Fruit fly (Drosophila melanogaster) whole organism, wandering third instar larva: ENCODE measurements around the gene nmo.

Experiments
- CG9705 ChIP-seq: fragments of 200-800 bp; sonication (Bioruptor generic); optimal IDR thresholded peaks from 2 replicates; lab custom pipeline; 2018; ENCODE audit warnings: missing biosample characterization, mild to moderate bottlenecking, missing genetic modification characterization
- Dfd ChIP-seq: fragments of >200 bp; optimal IDR thresholded peaks from 2 replicates; lab custom pipeline; 2017; ENCODE audit warnings: missing biosample characterization, missing genetic modification characterization
- GATAd ChIP-seq: sonication (Bioruptor generic); optimal IDR thresholded peaks from 2 replicates; lab custom pipeline; 2016; ENCODE audit warnings: missing biosample characterization, missing genetic modification characterization
- Hr78 ChIP-seq: fragments of >200 bp; optimal IDR thresholded peaks from 2 replicates; lab custom pipeline; 2017; ENCODE audit warnings: missing biosample characterization, missing genetic modification characterization
- Hr83 ChIP-seq: fragments of 200-300 bp; sonication (Bioruptor generic); optimal IDR thresholded peaks from 2 replicates; lab custom pipeline; 2016; ENCODE audit warnings: missing biosample characterization, mild to moderate bottlenecking, missing genetic modification characterization, moderate library complexity; ENCODE audit not compliant: poor library complexity, severe bottlenecking
- Mio ChIP-seq: sonication (Bioruptor generic); optimal IDR thresholded peaks from 2 replicates; lab custom pipeline; 2016; ENCODE audit warnings: missing biosample characterization, missing genetic modification characterization
- OdsH ChIP-seq: fragments of 200-800 bp; sonication (Bioruptor generic); optimal IDR thresholded peaks from 2 replicates; lab custom pipeline; 2016; ENCODE audit warnings: missing biosample characterization, mild to moderate bottlenecking, missing genetic modification characterization
- Rel ChIP-seq, 2 experiments: fragments of 200-800 bp; sonication (Bioruptor generic) in 1 of 2; optimal IDR thresholded peaks; 2 replicates in 1 of 2; 3 replicates in 1 of 2; lab custom pipeline; 2016 to 2019; ENCODE audit warnings: mild to moderate bottlenecking in 2 of 2, missing biosample characterization in 2 of 2, missing genetic modification characterization in 2 of 2, moderate library complexity in 1 of 2
- br ChIP-seq: fragments of 200-800 bp; sonication (Bioruptor generic); optimal IDR thresholded peaks from 2 replicates; lab custom pipeline; 2016; ENCODE audit warnings: missing biosample characterization, missing genetic modification characterization
- ey ChIP-seq: fragments of 200-800 bp; sonication (Bioruptor generic); optimal IDR thresholded peaks from 2 replicates; lab custom pipeline; 2016; ENCODE audit warnings: missing biosample characterization, missing genetic modification characterization
- jim ChIP-seq: fragments of 175-275, 200-325 bp; sonication (Bioruptor generic); optimal IDR thresholded peaks from 2 replicates; lab custom pipeline; 2016; ENCODE audit warnings: missing biosample characterization, mild to moderate bottlenecking, missing genetic modification characterization
- lola ChIP-seq: fragments of >200 bp; optimal IDR thresholded peaks from 2 replicates; lab custom pipeline; 2017; ENCODE audit warnings: missing biosample characterization, missing genetic modification characterization
- psq ChIP-seq: fragments of 200-800 bp; sonication (Bioruptor generic); optimal IDR thresholded peaks from 3 replicates; lab custom pipeline; 2017; ENCODE audit warnings: missing biosample characterization, mild to moderate bottlenecking, missing genetic modification characterization, moderate library complexity
- usp ChIP-seq: fragments of >200 bp; optimal IDR thresholded peaks from 2 replicates; lab custom pipeline; 2017; ENCODE audit warnings: missing biosample characterization, missing genetic modification characterization

DNA sequence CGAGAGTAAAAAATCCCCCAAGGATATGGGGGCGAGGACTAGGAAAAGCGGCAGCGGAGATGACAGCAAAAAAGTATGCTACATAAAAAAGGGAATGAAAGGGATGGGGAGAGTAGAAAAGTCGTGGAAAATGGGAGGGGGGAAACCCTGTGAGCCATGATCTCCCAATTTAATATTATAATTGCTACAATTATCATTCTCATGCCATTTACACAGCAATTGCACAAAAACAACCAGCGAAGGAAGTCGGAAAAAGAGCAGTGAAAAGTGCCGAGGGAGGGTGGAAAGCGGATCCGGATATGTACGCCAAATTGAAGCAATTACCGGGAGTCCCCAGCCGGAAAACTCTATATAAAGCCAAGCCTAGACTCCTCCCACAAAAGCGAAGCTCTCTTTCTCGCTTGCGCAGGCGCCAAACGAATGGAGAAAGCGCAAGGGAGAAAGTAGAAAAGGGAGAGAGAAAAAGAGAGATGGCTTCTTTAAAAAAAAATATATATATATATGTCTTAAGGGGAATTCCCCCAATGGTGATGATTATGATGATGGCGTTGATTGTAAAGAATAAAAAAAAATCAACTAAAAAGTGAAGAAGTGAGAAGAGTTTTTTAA is 10.3 kb upstream of the nmo start:
- TF ChIP-seq lola (no peak), usp (no peak), Dfd (no peak), Hr78 (GFP tag; lab: Kevin White, UChicago) (no peak), OdsH (no peak), CG9705 (GFP tag; lab: Kevin White, UChicago) (no peak), psq (GFP tag; lab: Kevin White, UChicago) (no peak), Rel (GFP tag; optimal IDR thresholded peaks at IDR 0.05; lab: Kevin White, UChicago) (no peak), Rel (tag; optimal IDR thresholded peaks at IDR 0.05; lab: Kevin White, UChicago) (peak; percentile 29), Hr83 (GFP tag; lab: Kevin White, UChicago) (no peak), GATAd (GFP tag; lab: Kevin White, UChicago) (no peak), Mio (GFP tag; lab: Kevin White, UChicago) (no peak), br (GFP tag; lab: Kevin White, UChicago) (no peak), ey (GFP tag; lab: Kevin White, UChicago) (no peak), jim (no peak)
